Fruit fly (Drosophila melanogaster) S2 (cell line): ENCODE results near the gene CG7990.

Experiments used
- CG8478 ChIP-seq: fragments of >200 bp; optimal IDR thresholded peaks from 2 replicates; lab custom pipeline; 2018
- CTCF ChIP-seq, 2 experiments: fragments of >200 bp; optimal IDR thresholded peaks; 2 replicates each; lab custom pipeline; 2018

DNA sequence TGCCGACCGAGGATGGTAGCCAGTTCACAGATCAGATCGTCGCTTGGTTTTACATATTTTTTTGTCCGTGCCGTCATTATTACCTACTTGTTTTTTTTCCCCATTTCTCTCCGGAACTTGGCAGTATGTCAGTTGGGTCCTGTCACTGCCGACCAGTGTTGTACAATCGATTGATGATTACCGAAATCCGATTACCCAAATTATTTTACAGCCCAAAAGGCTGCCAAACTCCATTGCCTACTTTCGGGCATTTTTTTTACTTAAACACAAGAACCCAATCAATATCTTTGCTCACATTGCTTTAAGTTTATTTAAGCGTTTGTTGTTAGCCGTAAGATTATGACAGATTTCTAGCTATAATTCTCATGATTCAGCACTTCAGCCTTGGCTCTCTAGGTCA lies 31.0 kb downstream of the CG7990 start, which contains the start of gene Inx5:
- no peak for TF ChIP-seq CG8478 (lab: Kevin White, UChicago)
- peak in 1 of 2 experiments; percentile 16 for TF ChIP-seq CTCF (optimal IDR thresholded peaks at IDR 0.05; lab: Kevin White, UChicago)
